Worm (Caenorhabditis elegans): ENCODE measurements around the gene srz-15.

DNA sequence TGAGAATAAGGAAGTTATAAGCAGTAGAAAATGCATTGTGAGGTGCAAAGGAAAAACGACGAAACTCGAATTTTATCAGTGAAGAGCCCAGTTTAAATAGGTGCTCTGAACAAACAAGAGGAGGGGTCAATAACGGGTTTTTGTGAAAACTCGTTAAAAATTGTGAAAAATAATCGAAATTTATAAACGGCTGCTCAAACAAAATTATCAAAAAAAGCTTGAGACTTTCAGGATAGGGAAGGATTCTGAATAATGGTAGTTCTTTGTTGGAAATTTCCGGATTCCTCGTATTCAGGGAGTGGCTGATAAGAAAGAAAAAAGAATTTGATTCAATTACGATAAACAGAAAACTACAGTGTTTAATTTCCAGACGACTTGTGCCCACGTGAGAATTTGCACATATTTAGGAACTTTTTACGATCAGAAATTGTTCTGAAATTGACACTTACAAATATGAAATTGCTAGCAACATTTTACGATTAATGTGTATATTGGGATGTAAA is 44.1 kb upstream of the srz-15 start, which contains the start of gene clec-187:
- no peak for TF ChIP-seq gmeb-2 (tag; optimal IDR thresholded peaks at IDR 0.05)
- no peak for TF ChIP-seq ceh-19 (GFP tag; optimal IDR thresholded peaks at IDR 0.05)
- TF ChIP-seq ceh-24 (tag; optimal IDR thresholded peaks at IDR 0.05): no peak
- no peak for TF ChIP-seq fkh-10 (GFP tag; optimal IDR thresholded peaks at IDR 0.05)
- no peak for TF ChIP-seq ama-1 (optimal IDR thresholded peaks at IDR 0.05)
- TF ChIP-seq sox-2 (GFP tag; IDR thresholded peaks at IDR 0.05): no peak
- no peak for TF ChIP-seq ets-4 (tag; optimal IDR thresholded peaks at IDR 0.05)
- TF ChIP-seq pha-4 (tag; optimal IDR thresholded peaks at IDR 0.05): no peak
- TF ChIP-seq rnt-1 (tag; optimal IDR thresholded peaks at IDR 0.05): no peak
- no peak for TF ChIP-seq syd-9 (tag; optimal IDR thresholded peaks at IDR 0.05)
- TF ChIP-seq pha-2 (tag; optimal IDR thresholded peaks at IDR 0.05): no peak
- TF ChIP-seq ceh-2 (tag; optimal IDR thresholded peaks at IDR 0.05): no peak
- no peak for TF ChIP-seq C08G9.2 (tag; optimal IDR thresholded peaks at IDR 0.05)
- no peak for TF ChIP-seq npax-4 (tag; optimal IDR thresholded peaks at IDR 0.05)
